Worm (Caenorhabditis elegans) whole organism, mixed stage, embryonic: ENCODE measurements around the gene ttr-13.

ENCODE experiments used
- elt-1 ChIP-seq: sonication (generic microtip); optimal IDR thresholded peaks from 2 replicates; lab custom pipeline; 2017; ENCODE audit warnings: missing genetic modification characterization, mild to moderate bottlenecking, missing compliant biosample characterization, antibody characterized with exemption, moderate library complexity, borderline replicate concordance; ENCODE audit not compliant: insufficient read depth
- mep-1 ChIP-seq: fragments of 150-350 bp; optimal IDR thresholded peaks from 2 replicates; lab custom pipeline; 2017; ENCODE audit warnings: missing biosample characterization, missing genetic modification reagents, missing genetic modification characterization, inconsistent platforms
- nhr-12 ChIP-seq: fragments of 150-350 bp; optimal IDR thresholded peaks from 2 replicates; lab custom pipeline; 2014; ENCODE audit warnings: missing biosample characterization, missing genetic modification characterization
- nhr-28 ChIP-seq: fragments of 150-350 bp; optimal IDR thresholded peaks from 2 replicates; lab custom pipeline; 2014; ENCODE audit warnings: missing biosample characterization, missing genetic modification characterization
- tbx-8 ChIP-seq: fragments of 200-800 bp; sonication (Bioruptor generic); optimal IDR thresholded peaks from 2 replicates; lab custom pipeline; 2018; ENCODE audit warnings: mild to moderate bottlenecking, missing genetic modification characterization, moderate library complexity, missing compliant biosample characterization
- unc-39 ChIP-seq: fragments of 150-350 bp; optimal IDR thresholded peaks from 2 replicates; lab custom pipeline; 2014; ENCODE audit warnings: missing biosample characterization, missing genetic modification characterization
- zip-8 ChIP-seq: fragments of 150-350 bp; optimal IDR thresholded peaks from 2 replicates; lab custom pipeline; 2014; ENCODE audit warnings: missing biosample characterization, missing genetic modification characterization
- ztf-11 ChIP-seq: fragments of 150-350 bp; optimal IDR thresholded peaks from 2 replicates; lab custom pipeline; 2014; ENCODE audit warnings: missing biosample characterization, missing genetic modification characterization

ce11 chrV:20682309-20682708 lies 45.6 kb upstream of the ttr-13 start:
- TF ChIP-seq nhr-28 (tag; lab: Kevin White, UChicago) (no peak), mep-1 (tag; lab: Kevin White, UChicago) (no peak), ztf-11 (tag; lab: Kevin White, UChicago) (no peak), unc-39 (tag; lab: Kevin White, UChicago) (no peak), nhr-12 (tag; lab: Kevin White, UChicago) (no peak), tbx-8 (GFP tag; lab: Kevin White, UChicago) (no peak), zip-8 (tag; lab: Kevin White, UChicago) (no peak), elt-1 (no peak)
